Worm (Caenorhabditis elegans) whole organism, L3 larva: Measurements from ENCODE around the gene F36G9.13.

ENCODE experiments used
- R02D3.7 ChIP-seq: fragments of 150-350 bp; optimal IDR thresholded peaks from 2 replicates; lab custom pipeline; 2014; ENCODE audit warnings: missing biosample characterization, missing genetic modification characterization
- elt-1 ChIP-seq: fragments of 150-350 bp; optimal IDR thresholded peaks from 2 replicates; lab custom pipeline; 2014; ENCODE audit warnings: missing biosample characterization, missing genetic modification characterization
- lin-15B ChIP-seq: fragments of 150-350 bp; optimal IDR thresholded peaks from 2 replicates; lab custom pipeline; 2014; ENCODE audit warnings: missing biosample characterization, missing genetic modification characterization
- nhr-11 ChIP-seq: fragments of 150-350 bp; optimal IDR thresholded peaks from 2 replicates; lab custom pipeline; 2014; ENCODE audit warnings: missing biosample characterization, missing genetic modification characterization
- nhr-237 ChIP-seq: fragments of 150-350 bp; optimal IDR thresholded peaks from 2 replicates; lab custom pipeline; 2014; ENCODE audit warnings: missing biosample characterization, missing genetic modification characterization
- nhr-25 ChIP-seq: sonication (generic microtip); optimal IDR thresholded peaks from 2 replicates; lab custom pipeline; 2017; ENCODE audit warnings: missing biosample characterization, missing genetic modification characterization
- pqm-1 ChIP-seq: fragments of 150-350 bp; optimal IDR thresholded peaks from 2 replicates; lab custom pipeline; 2017; ENCODE audit warnings: missing biosample characterization, missing genetic modification characterization, inconsistent platforms
- snpc-4 ChIP-seq: fragments of 150-350 bp; optimal IDR thresholded peaks from 2 replicates; lab custom pipeline; 2014; ENCODE audit warnings: missing biosample characterization, missing genetic modification characterization
- unc-62 ChIP-seq: fragments of 150-350 bp; sonication (generic microtip); optimal IDR thresholded peaks from 4 replicates; lab custom pipeline; 2014; ENCODE audit warnings: missing biosample characterization, missing genetic modification reagents, missing genetic modification characterization
- zag-1 ChIP-seq: fragments of 150-350 bp; optimal IDR thresholded peaks from 2 replicates; lab custom pipeline; 2014; ENCODE audit warnings: missing biosample characterization, missing genetic modification characterization

DNA sequence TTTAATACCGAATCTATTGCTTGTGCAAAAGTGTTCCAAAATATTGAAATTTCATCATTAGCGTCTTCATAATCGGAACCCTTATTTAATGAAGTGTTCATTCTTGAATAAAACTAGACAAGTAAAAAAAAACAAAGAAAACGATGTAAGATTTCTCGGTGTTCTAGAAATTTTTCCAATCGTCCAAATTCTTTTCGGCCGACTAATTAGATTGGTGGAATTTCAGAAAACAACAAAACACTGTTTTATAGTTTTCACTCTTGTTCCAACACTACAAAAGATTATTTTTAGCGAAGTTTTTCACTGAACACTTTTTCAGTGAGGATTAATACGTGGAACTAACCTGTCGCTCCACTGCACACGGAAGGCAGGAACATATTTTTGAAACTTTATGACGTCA lies 30.3 kb upstream of the F36G9.13 start, which contains the start of gene srw-56:
- TF ChIP-seq R02D3.7 (tag; lab: Kevin White, UChicago) (no peak), snpc-4 (tag; lab: Kevin White, UChicago) (no peak), zag-1 (tag; lab: Kevin White, UChicago) (no peak), elt-1 (tag; lab: Kevin White, UChicago) (no peak), lin-15B (tag; lab: Kevin White, UChicago) (no peak), nhr-11 (no peak), pqm-1 (tag; lab: Kevin White, UChicago) (no peak), unc-62 (no peak), nhr-25 (tag; lab: Kevin White, UChicago) (no peak), nhr-237 (tag; lab: Kevin White, UChicago) (no peak)
